Fruit fly (Drosophila melanogaster) whole organism, embryonic: ENCODE measurements around the gene CG14352.

Experiments
- Bgb ChIP-seq: fragments of 200-800 bp; sonication (Bioruptor generic); IDR thresholded peaks from 2 replicates; pipeline ENCODE4 v1.3.6; 2022; ENCODE audit warnings: missing biosample characterization, missing genetic modification characterization; ENCODE audit not compliant: partially characterized antibody
- CG10654 ChIP-seq: fragments of 200-800 bp; sonication (Bioruptor generic); optimal IDR thresholded peaks from 2 replicates; lab custom pipeline; 2016; ENCODE audit warnings: missing biosample characterization, missing genetic modification characterization
- CG12299 ChIP-seq: fragments of 200-800 bp; sonication (Bioruptor generic); optimal IDR thresholded peaks from 2 replicates; lab custom pipeline; 2018; ENCODE audit warnings: missing biosample characterization, mild to moderate bottlenecking, missing genetic modification characterization
- CG14441 ChIP-seq: fragments of 200-800 bp; sonication (Bioruptor generic); IDR thresholded peaks from 2 replicates; pipeline ENCODE4 v1.3.6; 2022; ENCODE audit warnings: missing biosample characterization, missing genetic modification characterization
- CG14667 ChIP-seq: fragments of 200-800 bp; sonication (Bioruptor generic); IDR thresholded peaks from 2 replicates; pipeline ENCODE4 v1.3.6; 2022; ENCODE audit warnings: missing biosample characterization, missing genetic modification characterization
- CG15479 ChIP-seq: fragments of 200-800 bp; sonication (Bioruptor generic); optimal IDR thresholded peaks from 3 replicates; lab custom pipeline; 2019; ENCODE audit warnings: missing biosample characterization, mild to moderate bottlenecking, missing genetic modification characterization, moderate library complexity
- CG15514 ChIP-seq: fragments of 200-800 bp; sonication (Bioruptor generic); optimal IDR thresholded peaks from 3 replicates; lab custom pipeline; 2017; ENCODE audit warnings: missing biosample characterization, missing genetic modification characterization, mild to moderate bottlenecking, moderate library complexity, missing genetic modification reagents
- CG15601 ChIP-seq: fragments of 200-800 bp; sonication (Bioruptor generic); optimal IDR thresholded peaks from 3 replicates; lab custom pipeline; 2019; ENCODE audit warnings: missing biosample characterization, mild to moderate bottlenecking, missing genetic modification characterization, moderate library complexity
- CG2875 ChIP-seq: fragments of 200-800 bp; sonication (Bioruptor generic); optimal IDR thresholded peaks from 2 replicates; lab custom pipeline; 2017; ENCODE audit warnings: missing biosample characterization, mild to moderate bottlenecking, missing genetic modification characterization, missing genetic modification reagents
- CG3065 ChIP-seq: fragments of 200-800 bp; sonication (Bioruptor generic); optimal IDR thresholded peaks from 2 replicates; lab custom pipeline; 2016; ENCODE audit warnings: missing biosample characterization, missing genetic modification characterization
- CG32532 ChIP-seq: fragments of 200-800 bp; sonication (Bioruptor generic); IDR thresholded peaks from 2 replicates; pipeline ENCODE4 v1.3.6; 2022; ENCODE audit warnings: missing biosample characterization, missing genetic modification characterization
- CG34376 ChIP-seq: fragments of 200-800 bp; sonication (Bioruptor generic); optimal IDR thresholded peaks from 2 replicates; lab custom pipeline; 2018; ENCODE audit warnings: missing biosample characterization, mild to moderate bottlenecking, missing genetic modification characterization
- CG7271 ChIP-seq: fragments of 200-800 bp; sonication (Bioruptor generic); optimal IDR thresholded peaks from 2 replicates; lab custom pipeline; 2018; ENCODE audit warnings: missing biosample characterization, mild to moderate bottlenecking, missing genetic modification characterization, moderate library complexity
- CG7928 ChIP-seq: fragments of 200-800 bp; sonication (Bioruptor generic); optimal IDR thresholded peaks from 2 replicates; lab custom pipeline; 2017; ENCODE audit warnings: missing biosample characterization, mild to moderate bottlenecking, missing genetic modification characterization
- CG7987 ChIP-seq: fragments of 200-800 bp; sonication (Bioruptor generic); optimal IDR thresholded peaks from 2 replicates; lab custom pipeline; 2018; ENCODE audit warnings: missing biosample characterization, mild to moderate bottlenecking, missing genetic modification characterization, moderate library complexity
- CG8281 ChIP-seq: fragments of 200-800 bp; sonication (Bioruptor generic); optimal IDR thresholded peaks from 2 replicates; lab custom pipeline; 2018; ENCODE audit warnings: missing biosample characterization, mild to moderate bottlenecking, missing genetic modification characterization, moderate library complexity
- CG8388 ChIP-seq: fragments of 200-800 bp; sonication (Bioruptor generic); optimal IDR thresholded peaks from 2 replicates; lab custom pipeline; 2019; ENCODE audit warnings: missing biosample characterization, mild to moderate bottlenecking, missing genetic modification characterization, moderate library complexity
- CG8924 ChIP-seq: fragments of 200-800 bp; optimal IDR thresholded peaks from 3 replicates; lab custom pipeline; 2019; ENCODE audit warnings: missing biosample characterization, mild to moderate bottlenecking, missing genetic modification characterization, moderate library complexity
- CG9215 ChIP-seq: fragments of 200-800 bp; sonication (Bioruptor generic); IDR thresholded peaks from 2 replicates; pipeline ENCODE4 v1.3.6; 2022; ENCODE audit warnings: missing biosample characterization, missing genetic modification characterization
- CG9437 ChIP-seq: fragments of 200-800 bp; sonication (Bioruptor generic); optimal IDR thresholded peaks from 2 replicates; lab custom pipeline; 2018; ENCODE audit warnings: missing biosample characterization, mild to moderate bottlenecking, missing genetic modification characterization
- CG9727 ChIP-seq: fragments of 200-800 bp; sonication (Bioruptor generic); optimal IDR thresholded peaks from 3 replicates; lab custom pipeline; 2017; ENCODE audit warnings: missing biosample characterization, mild to moderate bottlenecking, missing genetic modification characterization
- Deaf1 ChIP-seq: fragments of 200-800 bp; optimal IDR thresholded peaks from 3 replicates; lab custom pipeline; 2019; ENCODE audit warnings: missing biosample characterization, mild to moderate bottlenecking, missing genetic modification characterization, moderate library complexity
- Dek ChIP-seq: fragments of 200-800 bp; sonication (Bioruptor generic); optimal IDR thresholded peaks from 3 replicates; lab custom pipeline; 2019; ENCODE audit warnings: missing biosample characterization, mild to moderate bottlenecking, missing genetic modification characterization, moderate library complexity
- Eip74EF ChIP-seq, 2 experiments: fragments of 200-800 bp in 1 of 2; fragments of >200 bp in 1 of 2; sonication (Bioruptor generic) in 1 of 2; optimal IDR thresholded peaks; 2 replicates each; lab custom pipeline; 2017 to 2019; ENCODE audit warnings: missing biosample characterization in 2 of 2, missing genetic modification characterization in 2 of 2, mild to moderate bottlenecking in 1 of 2, moderate library complexity in 1 of 2
- Gug ChIP-seq: fragments of 200-800 bp; sonication (Bioruptor generic); IDR thresholded peaks from 4 replicates; pipeline ENCODE4 v1.3.6; 2022; ENCODE audit warnings: missing biosample characterization, missing genetic modification characterization
- HLH54F ChIP-seq: fragments of 200-800 bp; sonication (Bioruptor generic); optimal IDR thresholded peaks from 3 replicates; lab custom pipeline; 2016; ENCODE audit warnings: missing biosample characterization, missing genetic modification characterization
- Hey ChIP-seq: fragments of 200-800 bp; sonication (Bioruptor generic); optimal IDR thresholded peaks from 3 replicates; lab custom pipeline; 2018; ENCODE audit warnings: missing biosample characterization, mild to moderate bottlenecking, missing genetic modification characterization
- Hmx ChIP-seq: fragments of 200-800 bp; sonication (Bioruptor generic); optimal IDR thresholded peaks from 2 replicates; lab custom pipeline; 2016; ENCODE audit warnings: missing biosample characterization, missing genetic modification characterization
- Lpt ChIP-seq: fragments of >200 bp; optimal IDR thresholded peaks from 2 replicates; lab custom pipeline; 2018; ENCODE audit warnings: missing biosample characterization, missing genetic modification characterization
- MTF-1 ChIP-seq: fragments of 200-800 bp; sonication (Bioruptor generic); optimal IDR thresholded peaks from 2 replicates; lab custom pipeline; 2018; ENCODE audit warnings: missing biosample characterization, mild to moderate bottlenecking, missing genetic modification characterization, borderline replicate concordance
- Optix ChIP-seq: fragments of 200-800 bp; sonication (Bioruptor generic); IDR thresholded peaks from 3 replicates; pipeline ENCODE4 v1.3.6; 2022; ENCODE audit warnings: missing biosample characterization, missing genetic modification characterization
- Rfx ChIP-seq: fragments of 200-800 bp; sonication (Bioruptor generic); IDR thresholded peaks from 2 replicates; pipeline ENCODE4 v1.3.6; 2022; ENCODE audit warnings: missing biosample characterization, missing genetic modification characterization
- Scr ChIP-seq: fragments of 200-800 bp; sonication (Bioruptor generic); IDR thresholded peaks from 2 replicates; pipeline ENCODE4 v1.3.6; 2022; ENCODE audit warnings: missing biosample characterization, missing genetic modification characterization; ENCODE audit not compliant: partially characterized antibody
- ash1 ChIP-seq: fragments of 200-800 bp; sonication (Bioruptor generic); optimal IDR thresholded peaks from 2 replicates; lab custom pipeline; 2018; ENCODE audit warnings: missing biosample characterization, mild to moderate bottlenecking, missing genetic modification characterization
- bbx ChIP-seq: fragments of 200-800 bp; sonication (Bioruptor generic); IDR thresholded peaks from 2 replicates; pipeline ENCODE4 v1.3.6; 2022; ENCODE audit warnings: missing biosample characterization, missing genetic modification characterization; ENCODE audit not compliant: partially characterized antibody
- chn ChIP-seq: fragments of 200-800 bp; sonication (Bioruptor generic); optimal IDR thresholded peaks from 2 replicates; lab custom pipeline; 2016; ENCODE audit warnings: missing biosample characterization, missing genetic modification characterization
- crp ChIP-seq, 2 experiments: fragments of 200-800 bp; sonication (Bioruptor generic); optimal IDR thresholded peaks; 2 replicates in 1 of 2; 3 replicates in 1 of 2; lab custom pipeline; 2017; ENCODE audit warnings: missing biosample characterization in 2 of 2, missing genetic modification characterization in 2 of 2, mild to moderate bottlenecking in 1 of 2, moderate library complexity in 1 of 2
- fd64A ChIP-seq: fragments of 200-800 bp; sonication (Bioruptor generic); optimal IDR thresholded peaks from 3 replicates; lab custom pipeline; 2018; ENCODE audit warnings: missing biosample characterization, mild to moderate bottlenecking, missing genetic modification characterization
- gro ChIP-seq: fragments of 200-800 bp; sonication (Bioruptor generic); optimal IDR thresholded peaks from 2 replicates; lab custom pipeline; 2016; ENCODE audit warnings: missing biosample characterization, missing genetic modification characterization
- lola ChIP-seq, 3 experiments: fragments of >200 bp in 2 of 3; fragments of 200-800 bp in 1 of 3; sonication (Bioruptor generic) in 1 of 3; optimal IDR thresholded peaks; 2 replicates each; lab custom pipeline; 2017 to 2019; ENCODE audit warnings: missing biosample characterization in 3 of 3, missing genetic modification characterization in 3 of 3, mild to moderate bottlenecking in 1 of 3, moderate library complexity in 1 of 3
- maf-S ChIP-seq: fragments of 200-800 bp; sonication (Bioruptor generic); optimal IDR thresholded peaks from 2 replicates; lab custom pipeline; 2016; ENCODE audit warnings: missing biosample characterization, missing genetic modification characterization
- pum ChIP-seq: fragments of 200-800 bp; sonication (Bioruptor generic); optimal IDR thresholded peaks from 2 replicates; lab custom pipeline; 2016; ENCODE audit warnings: missing biosample characterization, missing genetic modification characterization
- pzg ChIP-seq: fragments of 200-800 bp; sonication (Bioruptor generic); optimal IDR thresholded peaks from 3 replicates; lab custom pipeline; 2018; ENCODE audit warnings: missing biosample characterization, mild to moderate bottlenecking, missing genetic modification characterization, moderate library complexity
- slou ChIP-seq: fragments of 200-800 bp; sonication (Bioruptor generic); optimal IDR thresholded peaks from 3 replicates; lab custom pipeline; 2016; ENCODE audit warnings: missing biosample characterization, missing genetic modification characterization
- tap ChIP-seq: fragments of 200-800 bp; optimal IDR thresholded peaks from 3 replicates; lab custom pipeline; 2019; ENCODE audit warnings: missing biosample characterization, mild to moderate bottlenecking, missing genetic modification characterization, moderate library complexity
- ttk ChIP-seq: fragments of 200-800 bp; sonication (Bioruptor generic); IDR thresholded peaks from 2 replicates; pipeline ENCODE4 v2.1.2; 2022; ENCODE audit warnings: missing biosample characterization, missing genetic modification characterization
- wek ChIP-seq: fragments of 200-800 bp; sonication (Bioruptor generic); optimal IDR thresholded peaks from 3 replicates; lab custom pipeline; 2018; ENCODE audit warnings: missing biosample characterization, mild to moderate bottlenecking, missing genetic modification characterization, moderate library complexity
- zen ChIP-seq: fragments of 200-800 bp; sonication (Bioruptor generic); optimal IDR thresholded peaks from 3 replicates; lab custom pipeline; 2018; ENCODE audit warnings: missing biosample characterization, mild to moderate bottlenecking, missing genetic modification characterization, moderate library complexity
- zen2 ChIP-seq: fragments of 200-800 bp; sonication (Bioruptor generic); IDR thresholded peaks from 3 replicates; pipeline ENCODE4 v1.3.6; 2022; ENCODE audit warnings: missing biosample characterization, missing genetic modification characterization; ENCODE audit not compliant: partially characterized antibody

CG14352 gene

dm6 chr2L:1611122-1611521 lies at the start of gene CG14352, which contains the start of gene Rab3GAP1 (continued):
- TF ChIP-seq Eip74EF (GFP tag; optimal IDR thresholded peaks at IDR 0.05; lab: Kevin White, UChicago) (peak in 1 of 2 experiments; percentile 54), CG15514 (peak; percentile 80), wek (GFP tag; lab: Kevin White, UChicago) (no peak), MTF-1 (peak; percentile 27), Hey (tag; lab: Kevin White, UChicago) (no peak), CG7271 (peak; percentile 65), CG9437 (peak; percentile 69), pum (GFP tag; lab: Kevin White, UChicago) (peak; percentile 89), CG15601 (tag; lab: Kevin White, UChicago) (peak; percentile 81), slou (GFP tag; lab: Kevin White, UChicago) (peak; percentile 68), ttk (GFP tag; lab: Robert Waterston, UW) (peak; percentile 71), CG8281 (tag; lab: Kevin White, UChicago) (peak; percentile 54), crp (GFP tag; optimal IDR thresholded peaks at IDR 0.05; lab: Kevin White, UChicago) (peak; percentile 89 to 98), CG14667 (GFP tag; lab: Robert Waterston, UW) (peak; percentile 72), CG9727 (peak; percentile 83), Deaf1 (tag; lab: Kevin White, UChicago) (no peak), CG8388 (peak; percentile 76), CG9215 (GFP tag; lab: Robert Waterston, UW) (peak; percentile 87), Lpt (GFP tag; lab: Kevin White, UChicago) (no peak), CG10654 (GFP tag; lab: Kevin White, UChicago) (peak; percentile 90), bbx (GFP tag; lab: Robert Waterston, UW) (no peak), CG34376 (peak; percentile 72), CG3065 (GFP tag; lab: Kevin White, UChicago) (peak; percentile 70), Gug (peak; percentile 85), CG12299 (tag; lab: Kevin White, UChicago) (peak; percentile 64), CG8924 (tag; lab: Kevin White, UChicago) (peak; percentile 79), zen (peak; percentile 83), CG14441 (GFP tag; lab: Robert Waterston, UW) (peak; percentile 82), Optix (GFP tag; lab: Robert Waterston, UW) (peak; percentile 64), zen2 (no peak), gro (peak; percentile 87), fd64A (GFP tag; lab: Kevin White, UChicago) (no peak), Rfx (GFP tag; lab: Robert Waterston, UW) (peak; percentile 90), maf-S (GFP tag; lab: Kevin White, UChicago) (peak; percentile 84), Dek (tag; lab: Kevin White, UChicago) (peak; percentile 69), lola (GFP tag; optimal IDR thresholded peaks at IDR 0.05; lab: Kevin White, UChicago) (peak in 1 of 3 experiments; percentile 85), tap (tag; lab: Kevin White, UChicago) (peak; percentile 61), chn (GFP tag; lab: Kevin White, UChicago) (peak; percentile 89), Bgb (peak; percentile 19; the same call in 1 of the 2 replicates), Hmx (GFP tag; lab: Kevin White, UChicago) (peak; percentile 68), HLH54F (GFP tag; lab: Kevin White, UChicago) (peak; percentile 94), pzg (GFP tag; lab: Kevin White, UChicago) (peak; percentile 69), CG15479 (no peak), ash1 (GFP tag; lab: Kevin White, UChicago) (no peak), Scr (GFP tag; lab: Robert Waterston, UW) (peak; percentile 34; the same call in 1 of the 2 replicates), CG32532 (GFP tag; lab: Robert Waterston, UW) (peak; percentile 86), CG2875 (no peak), CG7987 (GFP tag; lab: Kevin White, UChicago) (peak; percentile 47), CG7928 (peak; percentile 97)
